Fruit fly (Drosophila melanogaster) whole organism, wandering third instar larva: ENCODE data around the gene CG4313.

ENCODE experiments used
- Abd-B ChIP-seq: fragments of >200 bp; optimal IDR thresholded peaks from 2 replicates; lab custom pipeline; 2017; ENCODE audit warnings: missing biosample characterization, missing genetic modification characterization
- CG32264 ChIP-seq: fragments of 200-800 bp; sonication (Bioruptor generic); optimal IDR thresholded peaks from 2 replicates; lab custom pipeline; 2016; ENCODE audit warnings: missing biosample characterization, missing genetic modification characterization
- CG9705 ChIP-seq: fragments of 200-800 bp; sonication (Bioruptor generic); optimal IDR thresholded peaks from 2 replicates; lab custom pipeline; 2018; ENCODE audit warnings: missing biosample characterization, mild to moderate bottlenecking, missing genetic modification characterization
- CrebA ChIP-seq: fragments of 200-800 bp; sonication (Bioruptor generic); optimal IDR thresholded peaks from 2 replicates; lab custom pipeline; 2016; ENCODE audit warnings: missing biosample characterization, mild to moderate bottlenecking, missing genetic modification characterization, borderline replicate concordance
- Dfd ChIP-seq: fragments of >200 bp; optimal IDR thresholded peaks from 2 replicates; lab custom pipeline; 2017; ENCODE audit warnings: missing biosample characterization, missing genetic modification characterization
- Dif ChIP-seq: fragments of 200-275, 200-300 bp; sonication (Bioruptor generic); optimal IDR thresholded peaks from 2 replicates; lab custom pipeline; 2018; ENCODE audit warnings: missing biosample characterization, missing genetic modification characterization; ENCODE audit not compliant: partially characterized antibody
- HLH106 ChIP-seq: fragments of 200-800 bp; optimal IDR thresholded peaks from 3 replicates; lab custom pipeline; 2019; ENCODE audit warnings: missing biosample characterization, mild to moderate bottlenecking, missing genetic modification characterization, moderate library complexity
- Hnf4 ChIP-seq: fragments of 200-800 bp; sonication (Bioruptor generic); optimal IDR thresholded peaks from 2 replicates; lab custom pipeline; 2016; ENCODE audit warnings: missing biosample characterization, mild to moderate bottlenecking, missing genetic modification characterization
- Hr78 ChIP-seq: fragments of >200 bp; optimal IDR thresholded peaks from 2 replicates; lab custom pipeline; 2017; ENCODE audit warnings: missing biosample characterization, missing genetic modification characterization
- Hr83 ChIP-seq: fragments of 200-300 bp; sonication (Bioruptor generic); optimal IDR thresholded peaks from 2 replicates; lab custom pipeline; 2016; ENCODE audit warnings: missing biosample characterization, mild to moderate bottlenecking, missing genetic modification characterization, moderate library complexity; ENCODE audit not compliant: poor library complexity, severe bottlenecking
- Jra ChIP-seq: sonication (Bioruptor generic); optimal IDR thresholded peaks from 2 replicates; lab custom pipeline; 2016; ENCODE audit warnings: missing biosample characterization, missing genetic modification characterization
- Mio ChIP-seq: sonication (Bioruptor generic); optimal IDR thresholded peaks from 2 replicates; lab custom pipeline; 2016; ENCODE audit warnings: missing biosample characterization, missing genetic modification characterization
- Myc ChIP-seq: fragments of >200 bp; optimal IDR thresholded peaks from 2 replicates; lab custom pipeline; 2017
- N ChIP-seq: fragments of >200 bp; optimal IDR thresholded peaks from 2 replicates; lab custom pipeline; 2018; ENCODE audit warnings: missing biosample characterization, missing external identifiers, missing genetic modification characterization
- OdsH ChIP-seq: fragments of 200-800 bp; sonication (Bioruptor generic); optimal IDR thresholded peaks from 2 replicates; lab custom pipeline; 2016; ENCODE audit warnings: missing biosample characterization, mild to moderate bottlenecking, missing genetic modification characterization
- Rel ChIP-seq, 2 experiments: fragments of 200-800 bp; sonication (Bioruptor generic) in 1 of 2; optimal IDR thresholded peaks; 2 replicates in 1 of 2; 3 replicates in 1 of 2; lab custom pipeline; 2016 to 2019; ENCODE audit warnings: mild to moderate bottlenecking in 2 of 2, missing biosample characterization in 2 of 2, missing genetic modification characterization in 2 of 2, moderate library complexity in 1 of 2
- Sp1 ChIP-seq: fragments of 200-800 bp; sonication (Bioruptor generic); optimal IDR thresholded peaks from 3 replicates; lab custom pipeline; 2019; ENCODE audit warnings: missing biosample characterization, mild to moderate bottlenecking, missing genetic modification characterization, moderate library complexity
- Vsx2 ChIP-seq: fragments of 200-300, 225-300 bp; sonication (Bioruptor generic); optimal IDR thresholded peaks from 2 replicates; lab custom pipeline; 2018; ENCODE audit warnings: missing biosample characterization, missing genetic modification characterization; ENCODE audit not compliant: partially characterized antibody
- br ChIP-seq: fragments of 200-800 bp; sonication (Bioruptor generic); optimal IDR thresholded peaks from 2 replicates; lab custom pipeline; 2016; ENCODE audit warnings: missing biosample characterization, missing genetic modification characterization
- brk ChIP-seq: fragments of 200-800 bp; sonication (Bioruptor generic); optimal IDR thresholded peaks from 2 replicates; lab custom pipeline; 2016; ENCODE audit warnings: missing biosample characterization, mild to moderate bottlenecking, missing genetic modification characterization
- dl ChIP-seq, 2 experiments: fragments of 175-275, 200-275 bp in 1 of 2; fragments of 200-275 bp in 1 of 2; sonication (Bioruptor generic); optimal IDR thresholded peaks; lab custom pipeline; 2018; ENCODE audit warnings: mild to moderate bottlenecking in 2 of 2, missing biosample characterization in 2 of 2, missing genetic modification characterization in 2 of 2, moderate library complexity in 2 of 2; ENCODE audit not compliant: partially characterized antibody in 2 of 2, insufficient read depth in 1 of 2
- dmrt93B ChIP-seq: fragments of 200-800 bp; sonication (Bioruptor generic); optimal IDR thresholded peaks from 2 replicates; lab custom pipeline; 2018; ENCODE audit warnings: missing biosample characterization, mild to moderate bottlenecking, missing genetic modification characterization
- ey ChIP-seq: fragments of 200-800 bp; sonication (Bioruptor generic); optimal IDR thresholded peaks from 2 replicates; lab custom pipeline; 2016; ENCODE audit warnings: missing biosample characterization, missing genetic modification characterization
- foxo ChIP-seq, 2 experiments: fragments of 200-800 bp; sonication (Bioruptor generic); optimal IDR thresholded peaks; 2 replicates in 1 of 2; 3 replicates in 1 of 2; lab custom pipeline; 2016 to 2017; ENCODE audit warnings: missing biosample characterization in 2 of 2, missing genetic modification characterization in 2 of 2
- fru ChIP-seq: fragments of 200-800 bp; sonication (Bioruptor generic); optimal IDR thresholded peaks from 3 replicates; lab custom pipeline; 2016; ENCODE audit warnings: missing biosample characterization, mild to moderate bottlenecking, missing genetic modification characterization
- h ChIP-seq: fragments of 200-800 bp; sonication (Bioruptor generic); optimal IDR thresholded peaks from 3 replicates; lab custom pipeline; 2016; ENCODE audit warnings: missing biosample characterization, mild to moderate bottlenecking, missing genetic modification characterization
- jim ChIP-seq: fragments of 175-275, 200-325 bp; sonication (Bioruptor generic); optimal IDR thresholded peaks from 2 replicates; lab custom pipeline; 2016; ENCODE audit warnings: missing biosample characterization, mild to moderate bottlenecking, missing genetic modification characterization
- lola ChIP-seq: fragments of >200 bp; optimal IDR thresholded peaks from 2 replicates; lab custom pipeline; 2017; ENCODE audit warnings: missing biosample characterization, missing genetic modification characterization
- psq ChIP-seq: fragments of 200-800 bp; sonication (Bioruptor generic); optimal IDR thresholded peaks from 3 replicates; lab custom pipeline; 2017; ENCODE audit warnings: missing biosample characterization, mild to moderate bottlenecking, missing genetic modification characterization, moderate library complexity
- rgr ChIP-seq: fragments of 200-800 bp; sonication (Bioruptor generic); optimal IDR thresholded peaks from 3 replicates; lab custom pipeline; 2016; ENCODE audit warnings: missing biosample characterization, mild to moderate bottlenecking, missing genetic modification characterization
- sage ChIP-seq: fragments of 200-800 bp; sonication (Bioruptor generic); optimal IDR thresholded peaks from 2 replicates; lab custom pipeline; 2016; ENCODE audit warnings: missing biosample characterization, mild to moderate bottlenecking, missing genetic modification characterization
- sv ChIP-seq: fragments of 200-800 bp; sonication (Bioruptor generic); optimal IDR thresholded peaks from 3 replicates; lab custom pipeline; 2016; ENCODE audit warnings: missing biosample characterization, missing genetic modification characterization
- tai ChIP-seq: sonication (Bioruptor generic); optimal IDR thresholded peaks from 2 replicates; lab custom pipeline; 2016; ENCODE audit warnings: missing biosample characterization, missing genetic modification characterization
- usp ChIP-seq: fragments of >200 bp; optimal IDR thresholded peaks from 2 replicates; lab custom pipeline; 2017; ENCODE audit warnings: missing biosample characterization, missing genetic modification characterization
- woc ChIP-seq: sonication (Bioruptor generic); optimal IDR thresholded peaks from 2 replicates; lab custom pipeline; 2016; ENCODE audit warnings: missing biosample characterization, mild to moderate bottlenecking, missing genetic modification characterization

Gene CG4313

DNA sequence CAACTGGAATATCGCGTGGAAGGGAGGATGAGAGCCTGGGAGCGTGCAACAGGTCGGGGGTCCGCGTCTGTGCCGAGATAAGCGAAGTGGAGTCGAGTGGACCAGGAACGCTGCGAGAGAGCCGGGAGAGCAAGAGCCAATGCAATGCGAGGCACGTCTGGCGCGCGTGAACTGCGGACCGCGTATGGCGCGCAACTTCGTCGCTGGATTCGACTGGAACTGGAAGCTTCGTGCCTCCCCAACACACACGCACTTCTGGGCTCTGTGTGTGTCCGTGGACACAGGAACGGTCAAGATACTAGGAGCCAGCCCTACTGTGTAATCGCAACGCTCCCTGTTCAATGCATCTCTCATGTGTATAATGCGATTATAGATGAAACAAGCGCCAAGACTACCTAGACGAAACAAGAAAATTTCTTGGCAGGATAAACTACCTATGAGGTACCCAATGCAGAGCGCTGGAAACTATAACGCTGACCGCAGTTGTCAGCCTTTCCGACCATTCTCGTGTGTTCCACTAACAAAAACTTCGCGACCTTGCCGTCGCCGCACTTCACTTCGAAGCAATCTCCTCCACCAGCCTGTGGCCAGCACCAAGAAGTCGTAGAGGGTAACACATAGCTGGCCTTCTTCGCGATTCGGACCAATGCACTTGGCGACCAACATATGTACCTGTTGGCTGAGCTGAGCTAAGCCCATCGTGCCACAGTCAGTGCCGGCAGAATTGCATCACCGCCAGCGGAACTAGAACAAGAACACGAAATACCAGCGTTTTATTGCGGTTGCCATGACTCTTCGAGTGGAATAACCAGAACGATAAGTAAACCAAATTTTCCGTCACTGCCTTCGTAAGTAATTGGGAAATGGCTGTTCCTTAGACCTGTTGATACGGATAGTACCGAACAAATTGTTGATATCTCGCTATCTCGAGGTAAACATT, 30.5 kb downstream of the CG4313 start, which contains the start of gene Rtca:
Rtca (plus strand) TSS at position 536 of the 940 bp plus-strand sequence.
- TF ChIP-seq Mio (GFP tag; lab: Kevin White, UChicago), result peak; percentile 20
- no peak for TF ChIP-seq lola
- peak; percentile 77 for TF ChIP-seq dmrt93B (GFP tag; lab: Kevin White, UChicago)
- peak; percentile 8 for TF ChIP-seq sv (GFP tag; lab: Kevin White, UChicago)
- no peak for TF ChIP-seq N (GFP tag; lab: Kevin White, UChicago)
- TF ChIP-seq ey, result peak; percentile 93
- TF ChIP-seq dl (GFP tag; optimal IDR thresholded peaks at IDR 0.05; lab: Kevin White, UChicago; ENCODE audit: insufficient read depth in 1 of 2, partially characterized antibody in 2 of 2), result peak; percentile 63 to 82
- TF ChIP-seq Dfd (GFP tag; lab: Kevin White, UChicago), result no peak
- TF ChIP-seq foxo (GFP tag; optimal IDR thresholded peaks at IDR 0.05; lab: Kevin White, UChicago), result peak; percentile 5 to 92
- TF ChIP-seq usp, result no peak
- TF ChIP-seq rgr (GFP tag; lab: Kevin White, UChicago), result peak; percentile 90
- TF ChIP-seq HLH106 (tag; lab: Kevin White, UChicago), result peak; percentile 83
- peak; percentile 84 for TF ChIP-seq Sp1 (GFP tag; lab: Kevin White, UChicago)
- TF ChIP-seq CG32264 (GFP tag; lab: Kevin White, UChicago), result peak; percentile 58
- TF ChIP-seq psq (GFP tag; lab: Kevin White, UChicago), result peak; percentile 81
- peak; percentile 79 for TF ChIP-seq Dif (GFP tag; lab: Kevin White, UChicago)
- peak; percentile 87 for TF ChIP-seq OdsH
- TF ChIP-seq br (GFP tag; lab: Kevin White, UChicago), result peak; percentile 90
- no peak for TF ChIP-seq Hr83
- TF ChIP-seq h (GFP tag; lab: Kevin White, UChicago), result peak; percentile 91
- TF ChIP-seq Rel (GFP tag; optimal IDR thresholded peaks at IDR 0.05; lab: Kevin White, UChicago), result peak; percentile 38
- peak; percentile 54 for TF ChIP-seq Rel (tag; optimal IDR thresholded peaks at IDR 0.05; lab: Kevin White, UChicago)
- TF ChIP-seq Vsx2 (GFP tag; lab: Kevin White, UChicago), result no peak
- TF ChIP-seq woc (GFP tag; lab: Kevin White, UChicago), result peak; percentile 96
- TF ChIP-seq CG9705 (GFP tag; lab: Kevin White, UChicago), result peak; percentile 70
- no peak for TF ChIP-seq tai (GFP tag; lab: Kevin White, UChicago)
- TF ChIP-seq brk (GFP tag; lab: Kevin White, UChicago), result no peak
- TF ChIP-seq fru (GFP tag; lab: Kevin White, UChicago), result peak; percentile 94
- TF ChIP-seq Hnf4 (GFP tag; lab: Kevin White, UChicago), result peak; percentile 83

DNA sequence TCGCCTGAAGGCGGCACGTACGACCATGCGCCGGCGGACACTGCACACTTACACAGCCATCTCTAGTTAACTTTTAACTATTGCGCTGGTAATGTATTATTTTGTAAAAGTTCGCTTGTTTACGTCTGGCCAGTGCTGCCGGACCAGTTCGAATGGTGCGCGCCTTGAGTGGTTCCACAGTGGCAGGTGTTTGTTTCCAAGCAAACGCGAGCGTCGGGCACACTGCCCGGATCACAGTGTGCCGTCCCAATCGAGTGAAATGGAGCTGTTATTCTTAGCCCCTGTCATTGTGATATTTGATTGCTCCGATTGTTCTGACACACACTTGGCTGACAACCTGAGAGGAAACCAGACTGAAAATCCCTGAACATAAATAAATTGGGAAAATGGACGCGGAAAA, 31.7 kb downstream of the CG4313 start, which contains the start of gene CG4199:
CG4199 (minus strand) TSS at position 159 of the 400 bp plus-strand sequence.
- TF ChIP-seq brk (GFP tag; lab: Kevin White, UChicago), result no peak
- TF ChIP-seq foxo (GFP tag; optimal IDR thresholded peaks at IDR 0.05; lab: Kevin White, UChicago), result peak in 1 of 2 experiments; percentile 27
- TF ChIP-seq h (GFP tag; lab: Kevin White, UChicago), result peak; percentile 18
- no peak for TF ChIP-seq CrebA
- TF ChIP-seq br (GFP tag; lab: Kevin White, UChicago), result no peak
- TF ChIP-seq dmrt93B (GFP tag; lab: Kevin White, UChicago), result no peak
- no peak for TF ChIP-seq OdsH
- no peak for TF ChIP-seq woc (GFP tag; lab: Kevin White, UChicago)
- no peak for TF ChIP-seq Hr78 (GFP tag; lab: Kevin White, UChicago)
- TF ChIP-seq fru (GFP tag; lab: Kevin White, UChicago), result peak; percentile 12
- TF ChIP-seq jim (GFP tag; lab: Kevin White, UChicago), result no peak
- no peak for TF ChIP-seq Myc (lab: Kevin White, UChicago)
- TF ChIP-seq dl (GFP tag; optimal IDR thresholded peaks at IDR 0.05; lab: Kevin White, UChicago; ENCODE audit: insufficient read depth in 1 of 2, partially characterized antibody in 2 of 2), result no peak
- no peak for TF ChIP-seq Jra (GFP tag; lab: Kevin White, UChicago)
- no peak for TF ChIP-seq psq (GFP tag; lab: Kevin White, UChicago)
- TF ChIP-seq sv (GFP tag; lab: Kevin White, UChicago), result no peak
- no peak for TF ChIP-seq HLH106 (tag; lab: Kevin White, UChicago)
- no peak for TF ChIP-seq Sp1 (GFP tag; lab: Kevin White, UChicago)
- no peak for TF ChIP-seq Dif (GFP tag; lab: Kevin White, UChicago)
- TF ChIP-seq Rel (GFP tag; optimal IDR thresholded peaks at IDR 0.05; lab: Kevin White, UChicago), result no peak
- peak; percentile 58 for TF ChIP-seq Rel (tag; optimal IDR thresholded peaks at IDR 0.05; lab: Kevin White, UChicago)
- no peak for TF ChIP-seq CG32264 (GFP tag; lab: Kevin White, UChicago)
- no peak for TF ChIP-seq ey
- no peak for TF ChIP-seq N (GFP tag; lab: Kevin White, UChicago)
- TF ChIP-seq sage (GFP tag; lab: Kevin White, UChicago), result no peak
- no peak for TF ChIP-seq Hr83
- TF ChIP-seq Abd-B (GFP tag; lab: Kevin White, UChicago), result no peak
- no peak for TF ChIP-seq Hnf4 (GFP tag; lab: Kevin White, UChicago)
